Worm (Caenorhabditis elegans) whole organism, L1 larva: Measurements from ENCODE around the gene B0507.1.

Source experiments
- Y116A8C.19 ChIP-seq: sonication (generic microtip); optimal IDR thresholded peaks from 2 replicates; lab custom pipeline; 2016; ENCODE audit warnings: missing compliant biosample characterization, missing genetic modification characterization, borderline replicate concordance
- aha-1 ChIP-seq: fragments of 150-350 bp; optimal IDR thresholded peaks from 2 replicates; lab custom pipeline; 2014; ENCODE audit warnings: missing biosample characterization, missing genetic modification characterization
- aly-2 ChIP-seq: fragments of 150-350 bp; optimal IDR thresholded peaks from 2 replicates; lab custom pipeline; 2014; ENCODE audit warnings: missing biosample characterization, missing genetic modification characterization
- ama-1 ChIP-seq: fragments of 150-350 bp; optimal IDR thresholded peaks from 2 replicates; lab custom pipeline; 2014
- blmp-1 ChIP-seq: fragments of 150-350 bp; optimal IDR thresholded peaks from 2 replicates; lab custom pipeline; 2014; ENCODE audit warnings: missing biosample characterization, missing genetic modification characterization
- ceh-63 ChIP-seq: fragments of 200-800 bp; sonication (Bioruptor generic); optimal IDR thresholded peaks from 2 replicates; lab custom pipeline; 2018; ENCODE audit warnings: mild to moderate bottlenecking, missing genetic modification characterization, missing compliant biosample characterization
- ceh-88 ChIP-seq: fragments of 200-800 bp; sonication (Bioruptor generic); IDR thresholded peaks from 2 replicates; pipeline ENCODE4 v1.3.6; 2022; ENCODE audit warnings: missing genetic modification characterization, missing compliant biosample characterization
- ceh-90 ChIP-seq: sonication (generic microtip); optimal IDR thresholded peaks from 2 replicates; lab custom pipeline; 2016; ENCODE audit warnings: missing genetic modification characterization, missing compliant biosample characterization
- efl-1 ChIP-seq, 4 experiments: fragments of 150-350 bp; optimal IDR thresholded peaks in 3 of 4; peaks in 1 of 4; 1 replicate in 1 of 4; 2 replicates in 3 of 4; lab custom pipeline; 2014; ENCODE audit warnings: missing biosample characterization in 2 of 4, missing genetic modification characterization in 2 of 4, missing genetic modification reagents in 2 of 4
- efl-3 ChIP-seq: fragments of 200-800 bp; sonication (Bioruptor generic); optimal IDR thresholded peaks from 2 replicates; lab custom pipeline; 2018; ENCODE audit warnings: mild to moderate bottlenecking, missing genetic modification characterization, missing compliant biosample characterization
- elt-2 ChIP-seq: sonication (generic microtip); optimal IDR thresholded peaks from 2 replicates; lab custom pipeline; 2016; ENCODE audit warnings: missing genetic modification characterization, mild to moderate bottlenecking, inconsistent platforms, missing compliant biosample characterization, missing genetic modification reagents
- elt-3 ChIP-seq, 6 experiments: fragments of 150-350 bp in 1 of 6; sonication (generic microtip); optimal IDR thresholded peaks; 2 replicates each; lab custom pipeline; 2017 to 2018; ENCODE audit warnings: missing biosample characterization in 6 of 6, missing genetic modification characterization in 6 of 6, inconsistent platforms in 1 of 6
- ets-5 ChIP-seq: fragments of 200-800 bp; sonication (Bioruptor generic); IDR thresholded peaks from 2 replicates; pipeline ENCODE4 v1.3.6; 2022; ENCODE audit warnings: missing genetic modification characterization, missing compliant biosample characterization
- fkh-4 ChIP-seq: sonication (generic microtip); optimal IDR thresholded peaks from 2 replicates; lab custom pipeline; 2016; ENCODE audit warnings: missing compliant biosample characterization, missing genetic modification characterization, borderline replicate concordance
- fkh-8 ChIP-seq: sonication (generic microtip); optimal IDR thresholded peaks from 2 replicates; lab custom pipeline; 2016; ENCODE audit warnings: mild to moderate bottlenecking, missing genetic modification characterization, missing compliant biosample characterization
- fos-1 ChIP-seq: fragments of 150-350 bp; optimal IDR thresholded peaks from 2 replicates; lab custom pipeline; 2014; ENCODE audit warnings: missing biosample characterization, missing genetic modification characterization
- grh-1 ChIP-seq: fragments of 200-800 bp; sonication (Bioruptor generic); IDR thresholded peaks from 2 replicates; pipeline ENCODE4 v1.3.6; 2022; ENCODE audit warnings: missing genetic modification reagents, missing genetic modification characterization, missing compliant biosample characterization
- hlh-17 ChIP-seq: fragments of 200-800 bp; sonication (Bioruptor generic); optimal IDR thresholded peaks from 2 replicates; lab custom pipeline; 2018; ENCODE audit warnings: missing genetic modification characterization, mild to moderate bottlenecking, missing compliant biosample characterization, moderate library complexity, borderline replicate concordance
- jun-1 ChIP-seq: fragments of 150-350 bp; optimal IDR thresholded peaks from 2 replicates; lab custom pipeline; 2014; ENCODE audit warnings: missing biosample characterization, missing genetic modification reagents, missing genetic modification characterization
- lin-14 ChIP-seq: fragments of 200-800 bp; sonication (Bioruptor generic); optimal IDR thresholded peaks from 2 replicates; lab custom pipeline; 2018; ENCODE audit warnings: mild to moderate bottlenecking, missing genetic modification characterization, moderate library complexity, missing compliant biosample characterization
- lin-15B ChIP-seq: fragments of 150-350 bp; sonication (generic microtip); optimal IDR thresholded peaks from 3 replicates; lab custom pipeline; 2014; ENCODE audit warnings: missing biosample characterization, missing genetic modification characterization
- lin-35 ChIP-seq, 2 experiments: fragments of 150-350 bp; optimal IDR thresholded peaks; 2 replicates each; lab custom pipeline; 2014; ENCODE audit warnings: missing biosample characterization in 2 of 2, missing genetic modification characterization in 2 of 2, missing genetic modification reagents in 2 of 2
- lin-39 ChIP-seq: fragments of 150-350 bp; optimal IDR thresholded peaks from 2 replicates; lab custom pipeline; 2014; ENCODE audit warnings: missing biosample characterization, missing genetic modification reagents, missing genetic modification characterization
- lsy-2 ChIP-seq, 2 experiments: fragments of 150-350 bp; optimal IDR thresholded peaks; 2 replicates each; lab custom pipeline; 2014; ENCODE audit warnings: missing biosample characterization in 2 of 2, missing genetic modification characterization in 2 of 2
- mab-9 ChIP-seq: fragments of 200-800 bp; sonication (Bioruptor generic); IDR thresholded peaks from 2 replicates; pipeline ENCODE4 v1.3.6; 2022; ENCODE audit warnings: missing genetic modification reagents, missing genetic modification characterization, missing compliant biosample characterization
- mdl-1 ChIP-seq, 2 experiments: fragments of 150-350 bp; optimal IDR thresholded peaks; 2 replicates each; lab custom pipeline; 2014 to 2017; ENCODE audit warnings: missing biosample characterization in 2 of 2, missing genetic modification characterization in 2 of 2, inconsistent platforms in 1 of 2
- mep-1 ChIP-seq: fragments of 150-350 bp; optimal IDR thresholded peaks from 2 replicates; lab custom pipeline; 2014; ENCODE audit warnings: missing biosample characterization, missing genetic modification characterization
- nhr-20 ChIP-seq: sonication (generic microtip); optimal IDR thresholded peaks from 2 replicates; lab custom pipeline; 2016; ENCODE audit warnings: mild to moderate bottlenecking, missing genetic modification characterization, missing compliant biosample characterization
- nhr-237 ChIP-seq: fragments of 150-350 bp; optimal IDR thresholded peaks from 2 replicates; lab custom pipeline; 2014; ENCODE audit warnings: missing biosample characterization, missing genetic modification characterization
- nhr-71 ChIP-seq: sonication (generic microtip); optimal IDR thresholded peaks from 2 replicates; lab custom pipeline; 2016; ENCODE audit warnings: mild to moderate bottlenecking, missing genetic modification characterization, moderate library complexity, missing compliant biosample characterization
- nhr-76 ChIP-seq: sonication (generic microtip); optimal IDR thresholded peaks from 2 replicates; lab custom pipeline; 2017; ENCODE audit warnings: missing biosample characterization, missing genetic modification characterization
- nhr-77 ChIP-seq: fragments of 150-350 bp; optimal IDR thresholded peaks from 2 replicates; lab custom pipeline; 2014; ENCODE audit warnings: missing biosample characterization, missing genetic modification characterization
- nhr-85 ChIP-seq: sonication (generic microtip); peaks from one replicate; lab custom pipeline; 2016; ENCODE audit warnings: missing genetic modification characterization, inconsistent platforms, missing compliant biosample characterization
- nhr-90 ChIP-seq: sonication (generic microtip); optimal IDR thresholded peaks from 2 replicates; lab custom pipeline; 2016; ENCODE audit warnings: mild to moderate bottlenecking, missing genetic modification characterization, missing compliant biosample characterization; ENCODE audit not compliant: poor library complexity
- pag-3 ChIP-seq: sonication (generic microtip); optimal IDR thresholded peaks from 2 replicates; lab custom pipeline; 2017; ENCODE audit warnings: missing genetic modification characterization, mild to moderate bottlenecking, missing compliant biosample characterization, antibody characterized with exemption, borderline replicate concordance; ENCODE audit not compliant: insufficient read depth
- pax-3 ChIP-seq: fragments of 200-800 bp; sonication (Bioruptor generic); optimal IDR thresholded peaks from 2 replicates; lab custom pipeline; 2018; ENCODE audit warnings: mild to moderate bottlenecking, missing genetic modification characterization, moderate library complexity, missing compliant biosample characterization
- snpc-4 ChIP-seq: fragments of 150-350 bp; optimal IDR thresholded peaks from 2 replicates; lab custom pipeline; 2014; ENCODE audit warnings: missing biosample characterization, missing genetic modification characterization
- snu-23 ChIP-seq: sonication (generic microtip); optimal IDR thresholded peaks from 2 replicates; lab custom pipeline; 2016; ENCODE audit warnings: missing genetic modification characterization, missing compliant biosample characterization
- sox-4 ChIP-seq: sonication (generic microtip); optimal IDR thresholded peaks from 2 replicates; lab custom pipeline; 2016; ENCODE audit warnings: missing genetic modification characterization, missing compliant biosample characterization
- sptf-1 ChIP-seq: fragments of 150-350 bp; optimal IDR thresholded peaks from 2 replicates; lab custom pipeline; 2014; ENCODE audit warnings: missing biosample characterization, missing genetic modification characterization
- tbx-2 ChIP-seq: sonication (generic microtip); optimal IDR thresholded peaks from 2 replicates; lab custom pipeline; 2016; ENCODE audit warnings: missing genetic modification characterization, missing compliant biosample characterization
- unc-86 ChIP-seq: sonication (generic microtip); optimal IDR thresholded peaks from 2 replicates; lab custom pipeline; 2016; ENCODE audit warnings: missing genetic modification characterization, missing compliant biosample characterization
- unc-98 ChIP-seq: fragments of 200-800 bp; sonication (Bioruptor generic); IDR thresholded peaks from 2 replicates; pipeline ENCODE4 v1.3.6; 2022; ENCODE audit warnings: missing genetic modification characterization, missing compliant biosample characterization
- xbp-1 ChIP-seq: sonication (generic microtip); optimal IDR thresholded peaks from 2 replicates; lab custom pipeline; 2016; ENCODE audit warnings: missing genetic modification characterization, missing compliant biosample characterization
- zip-4 ChIP-seq: fragments of 200-800 bp; sonication (Bioruptor generic); optimal IDR thresholded peaks from 2 replicates; lab custom pipeline; 2018; ENCODE audit warnings: mild to moderate bottlenecking, missing genetic modification characterization, moderate library complexity, missing compliant biosample characterization

Gene B0507.1

ce11 chrV:8765938-8766337, 10.4 kb upstream of the B0507.1 start, which contains the start of gene B0507.9:
B0507.9 (minus strand) TSS chrV:8766038.
- TF ChIP-seq lin-35 (GFP tag; optimal IDR thresholded peaks at IDR 0.05; lab: Kevin White, UChicago) (no peak), nhr-20 (no peak), unc-98 (no peak), fkh-4 (tag; lab: Kevin White, UChicago) (no peak), aha-1 (no peak), zip-4 (no peak), grh-1 (GFP tag; lab: Robert Waterston, UW) (no peak), ceh-88 (no peak), fkh-8 (no peak), ceh-63 (no peak), nhr-77 (tag; lab: Kevin White, UChicago) (no peak), lin-15B (tag; lab: Kevin White, UChicago) (no peak), blmp-1 (tag; lab: Kevin White, UChicago) (no peak)
- TF ChIP-seq, all 84 proteins: peak for 0

ce11 chrV:8767041-8767440, 9.3 kb upstream of the B0507.1 start:
- TF ChIP-seq efl-1 (optimal IDR thresholded peaks at IDR 0.05; lab: Kevin White, UChicago): no peak
- TF ChIP-seq efl-1 (GFP tag; optimal IDR thresholded peaks at IDR 0.05 in 1 of 2; lab: Kevin White, UChicago): peak in 1 of 2 experiments; percentile 7
- no peak for TF ChIP-seq nhr-20
- TF ChIP-seq unc-86 (tag; lab: Kevin White, UChicago): peak; percentile 49

ce11 chrV:8767493-8767892, 8.9 kb upstream of the B0507.1 start:
- TF ChIP-seq efl-3 (GFP tag; lab: Kevin White, UChicago) (no peak), efl-1 (optimal IDR thresholded peaks at IDR 0.05; lab: Kevin White, UChicago) (no peak), efl-1 (GFP tag; optimal IDR thresholded peaks at IDR 0.05 in 1 of 2; lab: Kevin White, UChicago) (no peak), snu-23 (GFP tag; lab: Kevin White, UChicago) (no peak), elt-2 (tag; lab: Kevin White, UChicago) (peak; percentile 91), hlh-17 (GFP tag; lab: Kevin White, UChicago) (no peak)

- TF ChIP-seq nhr-85 (no peak), nhr-90 (peak; percentile 34), xbp-1 (tag; lab: Kevin White, UChicago) (no peak), grh-1 (GFP tag; lab: Robert Waterston, UW) (no peak), nhr-237 (tag; lab: Kevin White, UChicago) (no peak), ceh-90 (tag; lab: Kevin White, UChicago) (no peak), aly-2 (tag; lab: Kevin White, UChicago) (no peak), tbx-2 (tag; lab: Kevin White, UChicago) (no peak), elt-3 (tag; optimal IDR thresholded peaks at IDR 0.05; lab: Kevin White, UChicago) (no peak), ets-5 (GFP tag; lab: Robert Waterston, UW) (no peak), pax-3 (tag; lab: Kevin White, UChicago) (peak; percentile 13), fos-1 (no peak), nhr-71 (peak; percentile 29), nhr-20 (peak; percentile 15), mep-1 (no peak), ama-1 (no peak), snpc-4 (tag; lab: Kevin White, UChicago) (no peak), lin-14 (GFP tag; lab: Kevin White, UChicago) (peak; percentile 40), elt-2 (tag; lab: Kevin White, UChicago) (peak; percentile 100), sox-4 (tag; lab: Kevin White, UChicago) (no peak), mdl-1 (tag; optimal IDR thresholded peaks at IDR 0.05; lab: Kevin White, UChicago) (peak in 1 of 2 experiments; percentile 20), fkh-8 (no peak), unc-86 (tag; lab: Kevin White, UChicago) (no peak), jun-1 (peak; percentile 76), lin-39 (tag; lab: Kevin White, UChicago) (no peak), lin-15B (tag; lab: Kevin White, UChicago) (no peak), nhr-76 (tag; lab: Kevin White, UChicago) (no peak), lin-35 (GFP tag; optimal IDR thresholded peaks at IDR 0.05; lab: Kevin White, UChicago) (peak in 1 of 2 experiments; percentile 68), ceh-63 (no peak), mab-9 (GFP tag; lab: Robert Waterston, UW) (no peak), Y116A8C.19 (no peak), sptf-1 (tag; lab: Kevin White, UChicago) (no peak), pag-3 (tag; lab: Kevin White, UChicago) (no peak), lsy-2 (tag; optimal IDR thresholded peaks at IDR 0.05; lab: Kevin White, UChicago) (peak in 1 of 2 experiments; percentile 21)
Observed at ce11 chrV:8768481-8768959, 7.8 kb upstream of the B0507.1 start, which contains the start of gene B0507.3. B0507.3 (plus strand) TSS chrV:8768909.
